Fruit fly (Drosophila melanogaster) whole organism, wandering third instar larva: ENCODE data around the gene CG42299.

Experiments used
- Abd-B ChIP-seq: fragments of >200 bp; optimal IDR thresholded peaks from 2 replicates; lab custom pipeline; 2017; ENCODE audit warnings: missing biosample characterization, missing genetic modification characterization
- CG32264 ChIP-seq: fragments of 200-800 bp; sonication (Bioruptor generic); optimal IDR thresholded peaks from 2 replicates; lab custom pipeline; 2016; ENCODE audit warnings: missing biosample characterization, missing genetic modification characterization
- CG9705 ChIP-seq: fragments of 200-800 bp; sonication (Bioruptor generic); optimal IDR thresholded peaks from 2 replicates; lab custom pipeline; 2018; ENCODE audit warnings: missing biosample characterization, mild to moderate bottlenecking, missing genetic modification characterization
- CrebA ChIP-seq: fragments of 200-800 bp; sonication (Bioruptor generic); optimal IDR thresholded peaks from 2 replicates; lab custom pipeline; 2016; ENCODE audit warnings: missing biosample characterization, mild to moderate bottlenecking, missing genetic modification characterization, borderline replicate concordance
- Dfd ChIP-seq: fragments of >200 bp; optimal IDR thresholded peaks from 2 replicates; lab custom pipeline; 2017; ENCODE audit warnings: missing biosample characterization, missing genetic modification characterization
- Dif ChIP-seq: fragments of 200-275, 200-300 bp; sonication (Bioruptor generic); optimal IDR thresholded peaks from 2 replicates; lab custom pipeline; 2018; ENCODE audit warnings: missing biosample characterization, missing genetic modification characterization; ENCODE audit not compliant: partially characterized antibody
- GATAd ChIP-seq: sonication (Bioruptor generic); optimal IDR thresholded peaks from 2 replicates; lab custom pipeline; 2016; ENCODE audit warnings: missing biosample characterization, missing genetic modification characterization
- HLH106 ChIP-seq: fragments of 200-800 bp; optimal IDR thresholded peaks from 3 replicates; lab custom pipeline; 2019; ENCODE audit warnings: missing biosample characterization, mild to moderate bottlenecking, missing genetic modification characterization, moderate library complexity
- Hnf4 ChIP-seq: fragments of 200-800 bp; sonication (Bioruptor generic); optimal IDR thresholded peaks from 2 replicates; lab custom pipeline; 2016; ENCODE audit warnings: missing biosample characterization, mild to moderate bottlenecking, missing genetic modification characterization
- Hr78 ChIP-seq: fragments of >200 bp; optimal IDR thresholded peaks from 2 replicates; lab custom pipeline; 2017; ENCODE audit warnings: missing biosample characterization, missing genetic modification characterization
- Hr83 ChIP-seq: fragments of 200-300 bp; sonication (Bioruptor generic); optimal IDR thresholded peaks from 2 replicates; lab custom pipeline; 2016; ENCODE audit warnings: missing biosample characterization, mild to moderate bottlenecking, missing genetic modification characterization, moderate library complexity; ENCODE audit not compliant: poor library complexity, severe bottlenecking
- Jra ChIP-seq: sonication (Bioruptor generic); optimal IDR thresholded peaks from 2 replicates; lab custom pipeline; 2016; ENCODE audit warnings: missing biosample characterization, missing genetic modification characterization
- Mio ChIP-seq: sonication (Bioruptor generic); optimal IDR thresholded peaks from 2 replicates; lab custom pipeline; 2016; ENCODE audit warnings: missing biosample characterization, missing genetic modification characterization
- Myc ChIP-seq: fragments of >200 bp; optimal IDR thresholded peaks from 2 replicates; lab custom pipeline; 2017
- N ChIP-seq: fragments of >200 bp; optimal IDR thresholded peaks from 2 replicates; lab custom pipeline; 2018; ENCODE audit warnings: missing biosample characterization, missing external identifiers, missing genetic modification characterization
- OdsH ChIP-seq: fragments of 200-800 bp; sonication (Bioruptor generic); optimal IDR thresholded peaks from 2 replicates; lab custom pipeline; 2016; ENCODE audit warnings: missing biosample characterization, mild to moderate bottlenecking, missing genetic modification characterization
- Rel ChIP-seq, 2 experiments: fragments of 200-800 bp; sonication (Bioruptor generic) in 1 of 2; optimal IDR thresholded peaks; 2 replicates in 1 of 2; 3 replicates in 1 of 2; lab custom pipeline; 2016 to 2019; ENCODE audit warnings: mild to moderate bottlenecking in 2 of 2, missing biosample characterization in 2 of 2, missing genetic modification characterization in 2 of 2, moderate library complexity in 1 of 2
- Sp1 ChIP-seq: fragments of 200-800 bp; sonication (Bioruptor generic); optimal IDR thresholded peaks from 3 replicates; lab custom pipeline; 2019; ENCODE audit warnings: missing biosample characterization, mild to moderate bottlenecking, missing genetic modification characterization, moderate library complexity
- Vsx2 ChIP-seq: fragments of 200-300, 225-300 bp; sonication (Bioruptor generic); optimal IDR thresholded peaks from 2 replicates; lab custom pipeline; 2018; ENCODE audit warnings: missing biosample characterization, missing genetic modification characterization; ENCODE audit not compliant: partially characterized antibody
- br ChIP-seq: fragments of 200-800 bp; sonication (Bioruptor generic); optimal IDR thresholded peaks from 2 replicates; lab custom pipeline; 2016; ENCODE audit warnings: missing biosample characterization, missing genetic modification characterization
- brk ChIP-seq: fragments of 200-800 bp; sonication (Bioruptor generic); optimal IDR thresholded peaks from 2 replicates; lab custom pipeline; 2016; ENCODE audit warnings: missing biosample characterization, mild to moderate bottlenecking, missing genetic modification characterization
- dl ChIP-seq, 2 experiments: fragments of 175-275, 200-275 bp in 1 of 2; fragments of 200-275 bp in 1 of 2; sonication (Bioruptor generic); optimal IDR thresholded peaks; lab custom pipeline; 2018; ENCODE audit warnings: mild to moderate bottlenecking in 2 of 2, missing biosample characterization in 2 of 2, missing genetic modification characterization in 2 of 2, moderate library complexity in 2 of 2; ENCODE audit not compliant: partially characterized antibody in 2 of 2, insufficient read depth in 1 of 2
- dmrt93B ChIP-seq: fragments of 200-800 bp; sonication (Bioruptor generic); optimal IDR thresholded peaks from 2 replicates; lab custom pipeline; 2018; ENCODE audit warnings: missing biosample characterization, mild to moderate bottlenecking, missing genetic modification characterization
- dsf ChIP-seq: sonication (Bioruptor generic); optimal IDR thresholded peaks from 2 replicates; lab custom pipeline; 2016; ENCODE audit warnings: missing biosample characterization, missing genetic modification characterization, borderline replicate concordance
- ey ChIP-seq: fragments of 200-800 bp; sonication (Bioruptor generic); optimal IDR thresholded peaks from 2 replicates; lab custom pipeline; 2016; ENCODE audit warnings: missing biosample characterization, missing genetic modification characterization
- foxo ChIP-seq, 2 experiments: fragments of 200-800 bp; sonication (Bioruptor generic); optimal IDR thresholded peaks; 2 replicates in 1 of 2; 3 replicates in 1 of 2; lab custom pipeline; 2016 to 2017; ENCODE audit warnings: missing biosample characterization in 2 of 2, missing genetic modification characterization in 2 of 2
- fru ChIP-seq: fragments of 200-800 bp; sonication (Bioruptor generic); optimal IDR thresholded peaks from 3 replicates; lab custom pipeline; 2016; ENCODE audit warnings: missing biosample characterization, mild to moderate bottlenecking, missing genetic modification characterization
- h ChIP-seq: fragments of 200-800 bp; sonication (Bioruptor generic); optimal IDR thresholded peaks from 3 replicates; lab custom pipeline; 2016; ENCODE audit warnings: missing biosample characterization, mild to moderate bottlenecking, missing genetic modification characterization
- jim ChIP-seq: fragments of 175-275, 200-325 bp; sonication (Bioruptor generic); optimal IDR thresholded peaks from 2 replicates; lab custom pipeline; 2016; ENCODE audit warnings: missing biosample characterization, mild to moderate bottlenecking, missing genetic modification characterization
- lola ChIP-seq: fragments of >200 bp; optimal IDR thresholded peaks from 2 replicates; lab custom pipeline; 2017; ENCODE audit warnings: missing biosample characterization, missing genetic modification characterization
- pan ChIP-seq: fragments of >200 bp; optimal IDR thresholded peaks from 2 replicates; lab custom pipeline; 2017
- psq ChIP-seq: fragments of 200-800 bp; sonication (Bioruptor generic); optimal IDR thresholded peaks from 3 replicates; lab custom pipeline; 2017; ENCODE audit warnings: missing biosample characterization, mild to moderate bottlenecking, missing genetic modification characterization, moderate library complexity
- rgr ChIP-seq: fragments of 200-800 bp; sonication (Bioruptor generic); optimal IDR thresholded peaks from 3 replicates; lab custom pipeline; 2016; ENCODE audit warnings: missing biosample characterization, mild to moderate bottlenecking, missing genetic modification characterization
- sage ChIP-seq: fragments of 200-800 bp; sonication (Bioruptor generic); optimal IDR thresholded peaks from 2 replicates; lab custom pipeline; 2016; ENCODE audit warnings: missing biosample characterization, mild to moderate bottlenecking, missing genetic modification characterization
- sv ChIP-seq: fragments of 200-800 bp; sonication (Bioruptor generic); optimal IDR thresholded peaks from 3 replicates; lab custom pipeline; 2016; ENCODE audit warnings: missing biosample characterization, missing genetic modification characterization
- tai ChIP-seq: sonication (Bioruptor generic); optimal IDR thresholded peaks from 2 replicates; lab custom pipeline; 2016; ENCODE audit warnings: missing biosample characterization, missing genetic modification characterization
- usp ChIP-seq: fragments of >200 bp; optimal IDR thresholded peaks from 2 replicates; lab custom pipeline; 2017; ENCODE audit warnings: missing biosample characterization, missing genetic modification characterization
- woc ChIP-seq: sonication (Bioruptor generic); optimal IDR thresholded peaks from 2 replicates; lab custom pipeline; 2016; ENCODE audit warnings: missing biosample characterization, mild to moderate bottlenecking, missing genetic modification characterization

Gene CG42299

dm6 chrX:15579579-15579978, 4.1 kb upstream of the CG42299 start:
- TF ChIP-seq Jra: peak; percentile 94
- TF ChIP-seq GATAd (GFP tag; lab: Kevin White, UChicago): peak; percentile 89
- no peak for TF ChIP-seq lola
- peak; percentile 89 for TF ChIP-seq Rel (GFP tag; optimal IDR thresholded peaks at IDR 0.05; lab: Kevin White, UChicago)
- peak; percentile 88 for TF ChIP-seq Rel (tag; optimal IDR thresholded peaks at IDR 0.05; lab: Kevin White, UChicago)
- TF ChIP-seq Hr83 (GFP tag; lab: Kevin White, UChicago): peak; percentile 96
- peak; percentile 97 for TF ChIP-seq woc
- TF ChIP-seq dmrt93B: peak; percentile 94
- TF ChIP-seq CG32264 (GFP tag; lab: Kevin White, UChicago): peak; percentile 95
- no peak for TF ChIP-seq usp (GFP tag; lab: Kevin White, UChicago)
- peak; percentile 97 for TF ChIP-seq Sp1 (GFP tag; lab: Kevin White, UChicago)
- peak; percentile 71 for TF ChIP-seq dsf (GFP tag; lab: Kevin White, UChicago)
- peak; percentile 98 for TF ChIP-seq h (GFP tag; lab: Kevin White, UChicago)
- TF ChIP-seq ey: peak; percentile 98
- TF ChIP-seq jim: peak; percentile 85
- peak; percentile 98 for TF ChIP-seq rgr
- TF ChIP-seq sage: peak; percentile 97
- peak; percentile 98 for TF ChIP-seq Hnf4
- no peak for TF ChIP-seq Myc (lab: Kevin White, UChicago)
- no peak for TF ChIP-seq Abd-B (GFP tag; lab: Kevin White, UChicago)
- peak; percentile 95 for TF ChIP-seq CG9705 (GFP tag; lab: Kevin White, UChicago)
- TF ChIP-seq br (GFP tag; lab: Kevin White, UChicago): peak; percentile 98
- no peak for TF ChIP-seq Dfd
- TF ChIP-seq N (GFP tag; lab: Kevin White, UChicago): no peak
- TF ChIP-seq tai (GFP tag; lab: Kevin White, UChicago): no peak
- TF ChIP-seq HLH106 (tag; lab: Kevin White, UChicago): peak; percentile 97
- no peak for TF ChIP-seq Dif
- TF ChIP-seq dl (GFP tag; optimal IDR thresholded peaks at IDR 0.05; lab: Kevin White, UChicago; ENCODE audit: insufficient read depth in 1 of 2, partially characterized antibody in 2 of 2): no peak
- no peak for TF ChIP-seq Hr78
- no peak for TF ChIP-seq brk (GFP tag; lab: Kevin White, UChicago)
- peak; percentile 95 to 99 for TF ChIP-seq foxo (GFP tag; optimal IDR thresholded peaks at IDR 0.05; lab: Kevin White, UChicago)
- TF ChIP-seq psq (GFP tag; lab: Kevin White, UChicago): peak; percentile 94
- TF ChIP-seq Vsx2: no peak
- TF ChIP-seq pan: no peak
- TF ChIP-seq CrebA (GFP tag; lab: Kevin White, UChicago): no peak
- peak; percentile 97 for TF ChIP-seq fru (GFP tag; lab: Kevin White, UChicago)
- peak; percentile 83 for TF ChIP-seq Mio (GFP tag; lab: Kevin White, UChicago)
- peak; percentile 93 for TF ChIP-seq sv (GFP tag; lab: Kevin White, UChicago)
- peak; percentile 96 for TF ChIP-seq OdsH

- TF ChIP-seq tai (GFP tag; lab: Kevin White, UChicago): no peak
- TF ChIP-seq Sp1 (GFP tag; lab: Kevin White, UChicago): no peak
- no peak for TF ChIP-seq GATAd (GFP tag; lab: Kevin White, UChicago)
- no peak for TF ChIP-seq Mio (GFP tag; lab: Kevin White, UChicago)
- no peak for TF ChIP-seq dsf (GFP tag; lab: Kevin White, UChicago)
- no peak for TF ChIP-seq pan
- no peak for TF ChIP-seq psq (GFP tag; lab: Kevin White, UChicago)
- TF ChIP-seq sage: no peak
- no peak for TF ChIP-seq lola
- TF ChIP-seq CG9705 (GFP tag; lab: Kevin White, UChicago): no peak
- no peak for TF ChIP-seq OdsH
- no peak for TF ChIP-seq Jra
- TF ChIP-seq CG32264 (GFP tag; lab: Kevin White, UChicago): no peak
- TF ChIP-seq Abd-B (GFP tag; lab: Kevin White, UChicago): no peak
- peak; percentile 3 for TF ChIP-seq rgr
- TF ChIP-seq dmrt93B: no peak
- no peak for TF ChIP-seq h (GFP tag; lab: Kevin White, UChicago)
- TF ChIP-seq fru (GFP tag; lab: Kevin White, UChicago): no peak
- no peak for TF ChIP-seq Myc (lab: Kevin White, UChicago)
- no peak for TF ChIP-seq Vsx2
- no peak for TF ChIP-seq HLH106 (tag; lab: Kevin White, UChicago)
- no peak for TF ChIP-seq ey
- no peak for TF ChIP-seq dl (GFP tag; optimal IDR thresholded peaks at IDR 0.05; lab: Kevin White, UChicago; ENCODE audit: insufficient read depth in 1 of 2, partially characterized antibody in 2 of 2)
- TF ChIP-seq Rel (GFP tag; optimal IDR thresholded peaks at IDR 0.05; lab: Kevin White, UChicago): no peak
- TF ChIP-seq Rel (tag; optimal IDR thresholded peaks at IDR 0.05; lab: Kevin White, UChicago): peak; percentile 1
- TF ChIP-seq jim: no peak
- TF ChIP-seq brk (GFP tag; lab: Kevin White, UChicago): no peak
- TF ChIP-seq br (GFP tag; lab: Kevin White, UChicago): no peak
- TF ChIP-seq Dfd: no peak
- TF ChIP-seq foxo (GFP tag; optimal IDR thresholded peaks at IDR 0.05; lab: Kevin White, UChicago): peak in 1 of 2 experiments; percentile 8
- no peak for TF ChIP-seq usp (GFP tag; lab: Kevin White, UChicago)
- TF ChIP-seq CrebA (GFP tag; lab: Kevin White, UChicago): no peak
- peak; percentile 37 for TF ChIP-seq Hr83 (GFP tag; lab: Kevin White, UChicago)
- TF ChIP-seq Hnf4: no peak
- TF ChIP-seq, all 38 proteins: peak for 4
These were observed 2.6 kb upstream of the CG42299 start, which contains the start of the genes cerv and CG7872 for dm6 chrX:15578043-15578442. Gene cerv, minus strand, starts transcription at chrX:15578171. Gene CG7872, plus strand, starts transcription at chrX:15578205.
